Worm (Caenorhabditis elegans) whole organism, mixed stage, embryonic: ENCODE measurements around the gene srx-101.

Source experiments
- M03D4.4 ChIP-seq: sonication (generic microtip); optimal IDR thresholded peaks from 2 replicates; lab custom pipeline; 2017; ENCODE audit warnings: mild to moderate bottlenecking, missing genetic modification characterization, missing compliant biosample characterization
- bed-3 ChIP-seq: fragments of 200-800 bp; sonication (Bioruptor generic); optimal IDR thresholded peaks from 3 replicates; lab custom pipeline; 2018; ENCODE audit warnings: mild to moderate bottlenecking, missing genetic modification characterization, moderate library complexity, missing compliant biosample characterization
- blmp-1 ChIP-seq: fragments of 150-350 bp; optimal IDR thresholded peaks from 2 replicates; lab custom pipeline; 2014; ENCODE audit warnings: missing biosample characterization, missing genetic modification characterization
- ceh-39 ChIP-seq: fragments of 150-350 bp; optimal IDR thresholded peaks from 2 replicates; lab custom pipeline; 2014; ENCODE audit warnings: missing biosample characterization, missing genetic modification characterization
- ceh-43 ChIP-seq: fragments of 200-800 bp; sonication (Bioruptor generic); optimal IDR thresholded peaks from 2 replicates; lab custom pipeline; 2018; ENCODE audit warnings: mild to moderate bottlenecking, missing genetic modification characterization, moderate library complexity, missing compliant biosample characterization
- ceh-83 ChIP-seq: fragments of 200-800 bp; sonication (Bioruptor generic); optimal IDR thresholded peaks from 2 replicates; lab custom pipeline; 2018; ENCODE audit warnings: mild to moderate bottlenecking, missing genetic modification characterization, missing compliant biosample characterization
- ces-1 ChIP-seq: fragments of 150-350 bp; optimal IDR thresholded peaks from 2 replicates; lab custom pipeline; 2014; ENCODE audit warnings: missing biosample characterization, missing genetic modification reagents, missing genetic modification characterization
- drap-1 ChIP-seq: fragments of 200-800 bp; sonication (Bioruptor generic); optimal IDR thresholded peaks from 3 replicates; lab custom pipeline; 2018; ENCODE audit warnings: mild to moderate bottlenecking, missing genetic modification characterization, missing compliant biosample characterization
- elt-1 ChIP-seq: sonication (generic microtip); optimal IDR thresholded peaks from 2 replicates; lab custom pipeline; 2017; ENCODE audit warnings: missing genetic modification characterization, mild to moderate bottlenecking, missing compliant biosample characterization, antibody characterized with exemption, moderate library complexity, borderline replicate concordance; ENCODE audit not compliant: insufficient read depth
- elt-3 ChIP-seq: fragments of 150-350 bp; optimal IDR thresholded peaks from 2 replicates; lab custom pipeline; 2014; ENCODE audit warnings: missing biosample characterization, missing genetic modification characterization
- flh-1 ChIP-seq: fragments of 200-800 bp; sonication (Bioruptor generic); optimal IDR thresholded peaks from 2 replicates; lab custom pipeline; 2018; ENCODE audit warnings: mild to moderate bottlenecking, missing genetic modification characterization, moderate library complexity, missing compliant biosample characterization
- ham-2 ChIP-seq: fragments of 200-800 bp; sonication (Bioruptor generic); optimal IDR thresholded peaks from 2 replicates; lab custom pipeline; 2018; ENCODE audit warnings: mild to moderate bottlenecking, missing genetic modification characterization, missing compliant biosample characterization
- hlh-1 ChIP-seq: fragments of 150-350 bp; optimal IDR thresholded peaks from 2 replicates; lab custom pipeline; 2014; ENCODE audit warnings: missing biosample characterization, missing genetic modification reagents, missing genetic modification characterization
- lin-13 ChIP-seq: fragments of 150-350 bp; optimal IDR thresholded peaks from 2 replicates; lab custom pipeline; 2014; ENCODE audit warnings: missing biosample characterization, missing genetic modification characterization
- lsy-2 ChIP-seq: fragments of 150-350 bp; optimal IDR thresholded peaks from 2 replicates; lab custom pipeline; 2014; ENCODE audit warnings: missing biosample characterization, missing genetic modification characterization
- mab-5 ChIP-seq: fragments of 150-350 bp; optimal IDR thresholded peaks from 2 replicates; lab custom pipeline; 2014; ENCODE audit warnings: missing biosample characterization, missing genetic modification characterization
- mls-2 ChIP-seq: sonication (generic microtip); optimal IDR thresholded peaks from 2 replicates; lab custom pipeline; 2016; ENCODE audit warnings: mild to moderate bottlenecking, missing genetic modification characterization, moderate library complexity, missing compliant biosample characterization
- nhr-2 ChIP-seq: fragments of 150-350 bp; optimal IDR thresholded peaks from 2 replicates; lab custom pipeline; 2014; ENCODE audit warnings: missing biosample characterization, missing genetic modification characterization
- nhr-237 ChIP-seq: fragments of 150-350 bp; optimal IDR thresholded peaks from 2 replicates; lab custom pipeline; 2014; ENCODE audit warnings: missing biosample characterization, missing genetic modification characterization
- nhr-28 ChIP-seq: fragments of 150-350 bp; optimal IDR thresholded peaks from 2 replicates; lab custom pipeline; 2014; ENCODE audit warnings: missing biosample characterization, missing genetic modification characterization
- nhr-76 ChIP-seq: sonication (generic microtip); optimal IDR thresholded peaks from 2 replicates; lab custom pipeline; 2017; ENCODE audit warnings: missing biosample characterization, missing genetic modification characterization
- pha-4 ChIP-seq: fragments of 150-350 bp; optimal IDR thresholded peaks from 2 replicates; lab custom pipeline; 2018; ENCODE audit warnings: missing biosample characterization, missing genetic modification reagents, missing genetic modification characterization
- tbx-8 ChIP-seq: fragments of 200-800 bp; sonication (Bioruptor generic); optimal IDR thresholded peaks from 2 replicates; lab custom pipeline; 2018; ENCODE audit warnings: mild to moderate bottlenecking, missing genetic modification characterization, moderate library complexity, missing compliant biosample characterization
- unc-120 ChIP-seq: sonication (generic microtip); optimal IDR thresholded peaks from 2 replicates; lab custom pipeline; 2017; ENCODE audit warnings: missing genetic modification characterization, missing compliant biosample characterization; ENCODE audit not compliant: poor library complexity, severe bottlenecking
- unc-39 ChIP-seq: fragments of 150-350 bp; optimal IDR thresholded peaks from 2 replicates; lab custom pipeline; 2014; ENCODE audit warnings: missing biosample characterization, missing genetic modification characterization
- zip-8 ChIP-seq: fragments of 150-350 bp; optimal IDR thresholded peaks from 2 replicates; lab custom pipeline; 2014; ENCODE audit warnings: missing biosample characterization, missing genetic modification characterization
- ztf-11 ChIP-seq: fragments of 150-350 bp; optimal IDR thresholded peaks from 2 replicates; lab custom pipeline; 2014; ENCODE audit warnings: missing biosample characterization, missing genetic modification characterization

The srx-101 gene

DNA sequence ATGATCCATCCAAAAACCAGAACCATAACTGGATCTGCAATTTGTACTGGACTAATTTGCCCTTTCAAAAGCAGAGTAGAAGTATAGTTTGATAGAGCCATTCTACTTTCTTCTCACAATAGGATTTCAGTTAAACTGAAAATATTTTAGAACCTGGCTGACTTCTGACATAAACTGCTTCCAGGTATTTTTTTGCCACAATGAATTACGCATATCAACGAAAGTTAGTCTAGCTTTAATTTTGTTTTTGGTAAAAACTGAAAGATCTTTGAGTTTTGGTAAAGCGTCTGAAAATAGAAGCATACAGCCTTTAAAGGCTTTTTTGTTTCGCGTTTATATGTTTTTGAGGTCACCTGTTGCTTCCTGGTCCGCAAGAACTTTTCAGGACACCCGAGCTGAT, at the start of gene srx-101:
Gene srx-101 (minus strand): TSS at position 101 of the 400 bp plus-strand sequence.
- TF ChIP-seq M03D4.4 (tag; lab: Kevin White, UChicago) (no peak), unc-120 (no peak), zip-8 (tag; lab: Kevin White, UChicago) (no peak), nhr-237 (tag; lab: Kevin White, UChicago) (no peak), blmp-1 (tag; lab: Kevin White, UChicago) (no peak), tbx-8 (no peak), lin-13 (tag; lab: Kevin White, UChicago) (no peak), ham-2 (GFP tag; lab: Kevin White, UChicago) (no peak)

ce11 chrII:3739647-3740046, 49.1 kb upstream of the srx-101 start, which contains the start of gene F12E12.2:
F12E12.2 (plus strand) TSS chrII:3739947.
- no peak for TF ChIP-seq blmp-1 (tag; lab: Kevin White, UChicago)
- TF ChIP-seq ceh-83: no peak
- TF ChIP-seq nhr-28 (tag; lab: Kevin White, UChicago): no peak
- TF ChIP-seq ces-1 (GFP tag; lab: Kevin White, UChicago): no peak
- TF ChIP-seq mab-5 (tag; lab: Kevin White, UChicago): no peak
- no peak for TF ChIP-seq ceh-39
- no peak for TF ChIP-seq drap-1 (GFP tag; lab: Kevin White, UChicago)
- TF ChIP-seq nhr-2 (tag; lab: Kevin White, UChicago): no peak
- TF ChIP-seq elt-1 (tag; lab: Kevin White, UChicago): no peak
- no peak for TF ChIP-seq zip-8 (tag; lab: Kevin White, UChicago)
- TF ChIP-seq lin-13 (tag; lab: Kevin White, UChicago): no peak
- no peak for TF ChIP-seq unc-39
- no peak for TF ChIP-seq bed-3 (GFP tag; lab: Kevin White, UChicago)
- TF ChIP-seq flh-1 (GFP tag; lab: Kevin White, UChicago): no peak
- TF ChIP-seq mls-2 (tag; lab: Kevin White, UChicago): no peak
- no peak for TF ChIP-seq nhr-76
- TF ChIP-seq ztf-11 (tag; lab: Kevin White, UChicago): no peak

- TF ChIP-seq nhr-2 (tag; lab: Kevin White, UChicago): no peak
- TF ChIP-seq flh-1 (GFP tag; lab: Kevin White, UChicago): no peak
- no peak for TF ChIP-seq nhr-76
- TF ChIP-seq ceh-43 (GFP tag; lab: Kevin White, UChicago): no peak
- no peak for TF ChIP-seq lsy-2 (tag; lab: Kevin White, UChicago)
- no peak for TF ChIP-seq M03D4.4 (tag; lab: Kevin White, UChicago)
- TF ChIP-seq ham-2 (GFP tag; lab: Kevin White, UChicago): no peak
Measured at ce11 chrII:3736893-3737375, 46.4 kb upstream of the srx-101 start, which contains the start of gene F12E12.6. F12E12.6 (minus strand) TSS chrII:3736943.

DNA sequence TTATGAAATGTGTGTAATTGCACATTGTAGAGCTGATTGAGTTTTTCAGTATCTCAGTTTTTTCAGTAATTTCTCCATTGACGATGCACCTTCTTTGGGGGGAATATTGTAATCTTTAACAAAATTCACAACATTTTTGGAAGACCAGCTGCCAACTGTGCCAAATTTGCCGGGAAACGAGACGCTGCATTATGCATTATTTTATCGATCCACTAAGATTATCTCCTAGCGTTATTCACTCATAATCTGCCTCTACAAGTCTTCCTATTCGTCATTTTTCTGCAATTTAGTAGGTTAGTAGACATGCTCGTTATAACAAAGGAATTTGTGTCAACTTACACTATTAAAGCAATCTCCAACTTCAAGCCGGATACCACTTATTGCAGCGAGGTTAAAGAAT, 41.2 kb upstream of the srx-101 start, which contains the start of the genes sdz-12 and bath-31:
Gene sdz-12 (minus strand): TSS at position 101 of the 400 bp plus-strand sequence.
Gene bath-31 (plus strand): TSS at position 251 of the 400 bp plus-strand sequence.
- TF ChIP-seq drap-1 (GFP tag; lab: Kevin White, UChicago) (no peak), lsy-2 (tag; lab: Kevin White, UChicago) (no peak), elt-3 (tag; lab: Kevin White, UChicago) (no peak), blmp-1 (tag; lab: Kevin White, UChicago) (no peak), nhr-2 (tag; lab: Kevin White, UChicago) (no peak), zip-8 (tag; lab: Kevin White, UChicago) (no peak), ceh-39 (no peak), hlh-1 (tag; lab: Kevin White, UChicago) (no peak), elt-1 (tag; lab: Kevin White, UChicago) (no peak), ztf-11 (tag; lab: Kevin White, UChicago) (no peak), nhr-28 (tag; lab: Kevin White, UChicago) (no peak)

- TF ChIP-seq ham-2 (GFP tag; lab: Kevin White, UChicago) (no peak), elt-3 (tag; lab: Kevin White, UChicago) (no peak), ces-1 (GFP tag; lab: Kevin White, UChicago) (no peak), nhr-2 (tag; lab: Kevin White, UChicago) (no peak)
Measured at ce11 chrII:3727996-3728395, 37.5 kb upstream of the srx-101 start, which contains the start of gene C46E10.8. C46E10.8 (minus strand) TSS chrII:3728096.

DNA sequence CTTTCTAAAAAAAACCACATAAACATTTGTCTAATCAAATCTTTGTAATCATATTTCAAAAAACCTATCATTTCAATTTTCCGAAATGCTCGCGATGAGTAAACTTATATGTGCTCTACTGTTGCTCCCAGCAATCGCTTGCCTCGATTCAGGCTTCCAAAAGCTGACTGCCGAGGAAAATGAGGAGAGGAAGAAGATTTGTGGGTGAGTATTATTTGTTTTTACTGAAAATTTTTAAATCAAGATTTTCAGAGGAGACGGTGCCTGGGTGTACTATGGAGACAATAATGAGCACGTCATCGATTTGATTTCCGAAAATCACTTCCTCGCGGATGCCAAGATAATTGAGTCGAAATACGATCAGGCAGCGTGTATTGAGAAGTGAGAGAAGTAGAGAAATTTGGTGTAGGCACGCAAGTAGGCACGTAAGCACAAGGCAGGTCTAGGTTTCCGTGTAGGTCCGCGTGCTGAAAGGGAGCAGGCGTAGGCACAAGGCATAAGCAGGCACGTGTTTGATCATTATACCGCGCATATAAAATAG, 33.7 kb upstream of the srx-101 start, which contains the start of gene C46E10.1:
Gene C46E10.1 (plus strand): TSS at position 51 of the 541 bp plus-strand sequence.
- no peak for TF ChIP-seq pha-4 (tag; lab: Kevin White, UChicago)
